Worm (Caenorhabditis elegans): ENCODE results near the gene M05D6.9.

Gene M05D6.9

DNA sequence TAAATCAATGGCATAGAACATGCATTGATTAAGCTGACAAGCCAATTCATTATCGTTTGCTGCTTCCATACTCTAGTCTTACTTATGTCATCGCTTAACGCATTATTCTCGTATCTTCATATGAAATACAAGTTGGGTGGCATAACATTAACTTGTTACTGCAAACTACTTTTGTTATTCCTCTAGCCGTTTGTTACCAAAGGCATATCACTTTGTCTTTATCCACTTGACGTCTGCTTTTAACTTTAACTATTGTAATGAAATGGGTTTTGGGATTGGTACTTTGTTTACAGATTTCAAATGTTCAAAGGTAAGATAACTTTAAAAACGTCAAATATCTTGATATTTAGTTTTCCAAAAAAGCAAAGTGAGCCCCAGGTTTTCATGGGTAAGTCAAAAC is 42.0 kb downstream of the M05D6.9 start, which contains the start of gene W01C9.2:
TSS of gene W01C9.2 (plus strand) at position 301 of the 400 bp plus-strand sequence.
- TF ChIP-seq nhr-77 (tag; optimal IDR thresholded peaks at IDR 0.05) (no peak), pha-4 (tag; optimal IDR thresholded peaks at IDR 0.05) (no peak), nhr-43 (tag; optimal IDR thresholded peaks at IDR 0.05; ENCODE audit: poor library complexity, severe bottlenecking) (no peak), tbx-2 (tag; optimal IDR thresholded peaks at IDR 0.05) (no peak), lin-39 (tag; optimal IDR thresholded peaks at IDR 0.05) (no peak), unc-62 (GFP tag; optimal IDR thresholded peaks at IDR 0.05) (no peak), hmg-11 (tag; optimal IDR thresholded peaks at IDR 0.05) (no peak), nhr-237 (tag; optimal IDR thresholded peaks at IDR 0.05) (no peak), lin-15B (tag; optimal IDR thresholded peaks at IDR 0.05) (no peak), eor-1 (tag; optimal IDR thresholded peaks at IDR 0.05) (no peak), egl-27 (tag; optimal IDR thresholded peaks at IDR 0.05) (no peak), nhr-23 (tag; optimal IDR thresholded peaks at IDR 0.05) (no peak), mdl-1 (tag; optimal IDR thresholded peaks at IDR 0.05) (no peak)

- TF ChIP-seq mdl-1 (tag; optimal IDR thresholded peaks at IDR 0.05) (no peak), eor-1 (tag; optimal IDR thresholded peaks at IDR 0.05) (no peak), nhr-67 (tag; optimal IDR thresholded peaks at IDR 0.05) (no peak)
Observed at ce11 chrII:8540412-8540811, 46.3 kb downstream of the M05D6.9 start, which contains the start of gene pqn-73. pqn-73 (plus strand) TSS chrII:8540712.

All from whole organism, L3 larva.